Worm (Caenorhabditis elegans): Measurements from ENCODE around the gene C36B7.3.
A peak's percentile ranks its signal among the peaks of the same experiment; 100 is the strongest.

Gene C36B7.3

ce11 chrX:7100290-7100689 lies 1.3 kb upstream of the C36B7.3 start, which contains the start of gene C36B7.6 (continued):
- TF ChIP-seq ZK546.5 (tag; optimal IDR thresholded peaks at IDR 0.05) (no peak), pqm-1 (tag; optimal IDR thresholded peaks at IDR 0.05) (peak; percentile 30), lsy-12 (tag; optimal IDR thresholded peaks at IDR 0.05) (no peak), sea-2 (GFP tag; optimal IDR thresholded peaks at IDR 0.05) (no peak), hmg-11 (tag; optimal IDR thresholded peaks at IDR 0.05) (no peak)

ce11 chrX:7106103-7106502 lies 4.5 kb downstream of the C36B7.3 start, which contains the start of gene C36B7.2:
Gene C36B7.2 (plus strand): TSS chrX:7106403.
- TF ChIP-seq skn-1 (tag; optimal IDR thresholded peaks at IDR 0.05): no peak
- TF ChIP-seq sea-2 (GFP tag; optimal IDR thresholded peaks at IDR 0.05): no peak

- TF ChIP-seq ama-1 (optimal IDR thresholded peaks at IDR 0.05) (no peak), fkh-2 (tag; optimal IDR thresholded peaks at IDR 0.05) (no peak), eor-1 (tag; optimal IDR thresholded peaks at IDR 0.05) (no peak), snpc-4 (tag; optimal IDR thresholded peaks at IDR 0.05) (no peak), ceh-82 (tag; optimal IDR thresholded peaks at IDR 0.05) (no peak), nhr-237 (tag; optimal IDR thresholded peaks at IDR 0.05) (no peak), skn-1 (tag; optimal IDR thresholded peaks at IDR 0.05) (no peak), zag-1 (tag; optimal IDR thresholded peaks at IDR 0.05) (no peak), elt-2 (tag; optimal IDR thresholded peaks at IDR 0.05) (no peak), nhr-77 (tag; optimal IDR thresholded peaks at IDR 0.05) (no peak), daf-12 (tag; optimal IDR thresholded peaks at IDR 0.05) (no peak), tbx-2 (tag; optimal IDR thresholded peaks at IDR 0.05) (no peak)
Observed at ce11 chrX:7112589-7112988, 11.0 kb downstream of the C36B7.3 start, which contains the start of gene C36B7.1. Gene C36B7.1 (plus strand): TSS chrX:7112889.

- TF ChIP-seq lin-15B (tag; optimal IDR thresholded peaks at IDR 0.05): no peak
- TF ChIP-seq nhr-11 (tag; optimal IDR thresholded peaks at IDR 0.05): no peak
- TF ChIP-seq hmg-11 (tag; optimal IDR thresholded peaks at IDR 0.05): no peak
- no peak for TF ChIP-seq elt-2 (tag; optimal IDR thresholded peaks at IDR 0.05)
- TF ChIP-seq lin-39 (tag; optimal IDR thresholded peaks at IDR 0.05): no peak
- no peak for TF ChIP-seq ama-1 (optimal IDR thresholded peaks at IDR 0.05)
- no peak for TF ChIP-seq elt-1 (tag; optimal IDR thresholded peaks at IDR 0.05)
- no peak for TF ChIP-seq nhr-23 (tag; optimal IDR thresholded peaks at IDR 0.05)
Observed at ce11 chrX:7116896-7117295, 15.3 kb downstream of the C36B7.3 start, which contains the start of gene hen-1. Gene hen-1 (minus strand): TSS chrX:7116996.

- TF ChIP-seq ceh-28 (tag; optimal IDR thresholded peaks at IDR 0.05) (no peak), eor-1 (tag; optimal IDR thresholded peaks at IDR 0.05) (no peak), jun-1 (tag; optimal IDR thresholded peaks at IDR 0.05) (no peak), nhr-76 (tag; optimal IDR thresholded peaks at IDR 0.05) (no peak), nhr-77 (tag; optimal IDR thresholded peaks at IDR 0.05) (no peak), fos-1 (tag; optimal IDR thresholded peaks at IDR 0.05) (no peak), ceh-16 (tag; optimal IDR thresholded peaks at IDR 0.05) (no peak), fkh-10 (GFP tag; optimal IDR thresholded peaks at IDR 0.05) (no peak), hmg-11 (tag; optimal IDR thresholded peaks at IDR 0.05) (no peak), elt-1 (tag; optimal IDR thresholded peaks at IDR 0.05) (no peak), fkh-2 (tag; optimal IDR thresholded peaks at IDR 0.05) (no peak), egl-5 (tag; optimal IDR thresholded peaks at IDR 0.05) (no peak), R02D3.7 (tag; optimal IDR thresholded peaks at IDR 0.05) (no peak), nfya-1 (tag; optimal IDR thresholded peaks at IDR 0.05; ENCODE audit: insufficient read depth) (no peak), unc-39 (tag; optimal IDR thresholded peaks at IDR 0.05) (no peak), mml-1 (tag; optimal IDR thresholded peaks at IDR 0.05) (no peak), ceh-82 (tag; optimal IDR thresholded peaks at IDR 0.05) (no peak), sea-2 (GFP tag; optimal IDR thresholded peaks at IDR 0.05) (no peak), nhr-43 (tag; optimal IDR thresholded peaks at IDR 0.05; ENCODE audit: poor library complexity, severe bottlenecking) (no peak)
Observed at ce11 chrX:7122655-7123054, 21.1 kb downstream of the C36B7.3 start.

ce11 chrX:7124044-7124443 lies 22.5 kb downstream of the C36B7.3 start:
- peak; percentile 70 for TF ChIP-seq pqm-1 (tag; optimal IDR thresholded peaks at IDR 0.05)
- TF ChIP-seq nfya-1 (tag; optimal IDR thresholded peaks at IDR 0.05; ENCODE audit: insufficient read depth): no peak

Measured in whole organism, L3 larva.